Worm (Caenorhabditis elegans) whole organism, L3 larva: Measurements from ENCODE around the gene F13A7.14.

ENCODE experiments used
- R02D3.7 ChIP-seq: fragments of 150-350 bp; optimal IDR thresholded peaks from 2 replicates; lab custom pipeline; 2014; ENCODE audit warnings: missing biosample characterization, missing genetic modification characterization
- ZK546.5 ChIP-seq: sonication (generic microtip); optimal IDR thresholded peaks from 2 replicates; lab custom pipeline; 2017; ENCODE audit warnings: missing biosample characterization, missing genetic modification characterization
- aly-2 ChIP-seq: fragments of 150-350 bp; optimal IDR thresholded peaks from 2 replicates; lab custom pipeline; 2014; ENCODE audit warnings: missing biosample characterization, missing genetic modification characterization
- ama-1 ChIP-seq: fragments of 150-350 bp; optimal IDR thresholded peaks from 2 replicates; lab custom pipeline; 2018
- ceh-16 ChIP-seq: sonication (generic microtip); optimal IDR thresholded peaks from 2 replicates; lab custom pipeline; 2017; ENCODE audit warnings: missing biosample characterization, missing genetic modification characterization
- ceh-28 ChIP-seq: fragments of 150-350 bp; optimal IDR thresholded peaks from 2 replicates; lab custom pipeline; 2014; ENCODE audit warnings: missing biosample characterization, missing genetic modification reagents, missing genetic modification characterization
- ceh-82 ChIP-seq: fragments of 150-350 bp; optimal IDR thresholded peaks from 2 replicates; lab custom pipeline; 2014; ENCODE audit warnings: missing biosample characterization, missing genetic modification characterization
- ceh-9 ChIP-seq: sonication (generic microtip); optimal IDR thresholded peaks from 2 replicates; lab custom pipeline; 2018; ENCODE audit warnings: missing biosample characterization, missing genetic modification characterization
- egl-5 ChIP-seq: fragments of 150-350 bp; optimal IDR thresholded peaks from 2 replicates; lab custom pipeline; 2017; ENCODE audit warnings: missing biosample characterization, missing genetic modification reagents, missing genetic modification characterization, inconsistent platforms
- elt-1 ChIP-seq: fragments of 150-350 bp; optimal IDR thresholded peaks from 2 replicates; lab custom pipeline; 2014; ENCODE audit warnings: missing biosample characterization, missing genetic modification characterization
- elt-2 ChIP-seq: sonication (generic microtip); optimal IDR thresholded peaks from 2 replicates; lab custom pipeline; 2016; ENCODE audit warnings: missing genetic modification reagents, mild to moderate bottlenecking, missing genetic modification characterization, missing compliant biosample characterization
- elt-3 ChIP-seq, 3 experiments: fragments of 150-350 bp in 1 of 3; sonication (generic microtip) in 2 of 3; optimal IDR thresholded peaks; 2 replicates in 2 of 3; 4 replicates in 1 of 3; lab custom pipeline; 2014 to 2017; ENCODE audit warnings: missing biosample characterization in 3 of 3, missing genetic modification characterization in 3 of 3
- fkh-10 ChIP-seq: sonication (generic microtip); optimal IDR thresholded peaks from 2 replicates; lab custom pipeline; 2017; ENCODE audit warnings: missing biosample characterization, missing genetic modification reagents, missing genetic modification characterization
- fkh-2 ChIP-seq: fragments of 150-350 bp; optimal IDR thresholded peaks from 2 replicates; lab custom pipeline; 2014; ENCODE audit warnings: missing biosample characterization, missing genetic modification reagents, missing genetic modification characterization
- hmg-11 ChIP-seq: sonication (generic microtip); optimal IDR thresholded peaks from 2 replicates; lab custom pipeline; 2016; ENCODE audit warnings: missing genetic modification characterization, missing compliant biosample characterization
- jun-1 ChIP-seq: fragments of 150-350 bp; optimal IDR thresholded peaks from 2 replicates; lab custom pipeline; 2014; ENCODE audit warnings: missing biosample characterization, missing genetic modification reagents, missing genetic modification characterization
- mdl-1 ChIP-seq: fragments of 150-350 bp; optimal IDR thresholded peaks from 2 replicates; lab custom pipeline; 2014; ENCODE audit warnings: missing biosample characterization, missing genetic modification characterization
- nfya-1 ChIP-seq: sonication (generic microtip); optimal IDR thresholded peaks from 2 replicates; lab custom pipeline; 2017; ENCODE audit warnings: missing genetic modification characterization, mild to moderate bottlenecking, missing compliant biosample characterization, antibody characterized with exemption, moderate library complexity; ENCODE audit not compliant: insufficient read depth
- nhr-12 ChIP-seq: fragments of 150-350 bp; optimal IDR thresholded peaks from 2 replicates; lab custom pipeline; 2014; ENCODE audit warnings: missing biosample characterization, missing genetic modification characterization
- nhr-23 ChIP-seq: fragments of 150-350 bp; optimal IDR thresholded peaks from 2 replicates; lab custom pipeline; 2014; ENCODE audit warnings: missing biosample characterization, missing genetic modification reagents, missing genetic modification characterization
- nhr-25 ChIP-seq: sonication (generic microtip); optimal IDR thresholded peaks from 2 replicates; lab custom pipeline; 2017; ENCODE audit warnings: missing biosample characterization, missing genetic modification characterization
- nhr-28 ChIP-seq: fragments of 150-350 bp; optimal IDR thresholded peaks from 2 replicates; lab custom pipeline; 2014; ENCODE audit warnings: missing biosample characterization, missing genetic modification characterization
- nhr-43 ChIP-seq: sonication (generic microtip); optimal IDR thresholded peaks from 2 replicates; lab custom pipeline; 2016; ENCODE audit warnings: mild to moderate bottlenecking, missing genetic modification characterization, missing compliant biosample characterization; ENCODE audit not compliant: poor library complexity, severe bottlenecking
- nhr-67 ChIP-seq: fragments of 150-350 bp; optimal IDR thresholded peaks from 2 replicates; lab custom pipeline; 2014; ENCODE audit warnings: missing biosample characterization, missing genetic modification characterization
- nhr-76 ChIP-seq: fragments of 150-350 bp; sonication (generic microtip); optimal IDR thresholded peaks from 5 replicates; lab custom pipeline; 2014; ENCODE audit warnings: missing biosample characterization, missing genetic modification characterization
- nhr-77 ChIP-seq: fragments of 150-350 bp; optimal IDR thresholded peaks from 2 replicates; lab custom pipeline; 2014; ENCODE audit warnings: missing biosample characterization, missing genetic modification characterization
- pha-4 ChIP-seq: fragments of 150-350 bp; optimal IDR thresholded peaks from 2 replicates; lab custom pipeline; 2014; ENCODE audit warnings: missing biosample characterization, missing genetic modification reagents, missing genetic modification characterization
- pqm-1 ChIP-seq: fragments of 150-350 bp; optimal IDR thresholded peaks from 2 replicates; lab custom pipeline; 2017; ENCODE audit warnings: missing biosample characterization, missing genetic modification characterization, inconsistent platforms
- sea-2 ChIP-seq: fragments of 150-350 bp; sonication (generic microtip); optimal IDR thresholded peaks from 4 replicates; lab custom pipeline; 2014; ENCODE audit warnings: missing biosample characterization, missing genetic modification reagents, missing genetic modification characterization
- unc-39 ChIP-seq: sonication (generic microtip); optimal IDR thresholded peaks from 4 replicates; lab custom pipeline; 2017; ENCODE audit warnings: missing biosample characterization, missing genetic modification characterization
- unc-62 ChIP-seq: fragments of 150-350 bp; sonication (generic microtip); optimal IDR thresholded peaks from 4 replicates; lab custom pipeline; 2014; ENCODE audit warnings: missing biosample characterization, missing genetic modification reagents, missing genetic modification characterization
- zag-1 ChIP-seq: fragments of 150-350 bp; optimal IDR thresholded peaks from 2 replicates; lab custom pipeline; 2014; ENCODE audit warnings: missing biosample characterization, missing genetic modification characterization

F13A7.14 gene

ce11 chrV:16355941-16356340 lies 45.8 kb upstream of the F13A7.14 start (continued):
- peak; percentile 23 for TF ChIP-seq ceh-82 (tag; lab: Kevin White, UChicago)
- peak; percentile 64 for TF ChIP-seq nhr-25

ce11 chrV:16356798-16357197 lies 44.9 kb upstream of the F13A7.14 start:
- TF ChIP-seq pha-4 (tag; lab: Kevin White, UChicago) (no peak), nhr-77 (tag; lab: Kevin White, UChicago) (no peak), nhr-43 (tag; lab: Kevin White, UChicago) (no peak), ceh-16 (no peak), aly-2 (tag; lab: Kevin White, UChicago) (no peak)

DNA sequence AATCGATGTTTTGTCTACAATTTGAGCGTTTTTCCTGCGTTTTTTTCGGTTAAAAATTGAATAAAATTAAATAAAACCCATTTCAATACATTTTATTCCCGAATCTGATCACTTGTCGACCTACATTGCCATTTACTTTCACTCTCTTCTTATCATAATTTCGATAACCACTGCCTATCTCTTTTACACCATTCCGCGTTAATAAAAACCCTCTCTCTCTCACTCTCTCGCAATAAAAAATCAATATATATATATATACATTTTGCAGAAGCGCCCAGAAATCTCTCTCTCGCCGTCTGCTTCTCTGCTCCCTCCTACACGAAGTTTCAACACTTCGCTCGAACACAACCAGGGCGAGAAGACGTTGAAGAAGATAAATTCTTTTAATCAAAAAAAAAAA lies 44.4 kb upstream of the F13A7.14 start, which contains the start of gene pptr-1:
TSS of gene pptr-1 (plus strand) at position 269 of the 400 bp plus-strand sequence.
- TF ChIP-seq ama-1 (lab: Kevin White, UChicago) (no peak), ceh-28 (tag; lab: Kevin White, UChicago) (peak; percentile 72), hmg-11 (no peak), unc-62 (GFP tag; lab: Kevin White, UChicago) (no peak), elt-2 (tag; lab: Kevin White, UChicago) (peak; percentile 71), nhr-28 (tag; lab: Kevin White, UChicago) (no peak), nhr-76 (tag; lab: Kevin White, UChicago) (no peak), nfya-1 (tag; lab: Kevin White, UChicago) (peak; percentile 47), jun-1 (tag; lab: Kevin White, UChicago) (no peak), nhr-12 (no peak), zag-1 (tag; lab: Kevin White, UChicago) (no peak), nhr-43 (tag; lab: Kevin White, UChicago) (no peak), fkh-2 (tag; lab: Kevin White, UChicago) (no peak), egl-5 (tag; lab: Kevin White, UChicago) (no peak), ceh-16 (no peak), mdl-1 (no peak), pqm-1 (tag; lab: Kevin White, UChicago) (peak; percentile 50), elt-3 (tag; optimal IDR thresholded peaks at IDR 0.05; lab: Kevin White, UChicago) (peak in 1 of 3 experiments; percentile 39), sea-2 (no peak), fkh-10 (GFP tag; lab: Kevin White, UChicago) (no peak), unc-39 (no peak), ZK546.5 (tag; lab: Kevin White, UChicago) (no peak), nhr-77 (tag; lab: Kevin White, UChicago) (no peak), nhr-67 (tag; lab: Kevin White, UChicago) (no peak), elt-1 (no peak), pha-4 (tag; lab: Kevin White, UChicago) (peak; percentile 33), ceh-82 (tag; lab: Kevin White, UChicago) (no peak), nhr-23 (tag; lab: Kevin White, UChicago) (peak; percentile 58)

DNA sequence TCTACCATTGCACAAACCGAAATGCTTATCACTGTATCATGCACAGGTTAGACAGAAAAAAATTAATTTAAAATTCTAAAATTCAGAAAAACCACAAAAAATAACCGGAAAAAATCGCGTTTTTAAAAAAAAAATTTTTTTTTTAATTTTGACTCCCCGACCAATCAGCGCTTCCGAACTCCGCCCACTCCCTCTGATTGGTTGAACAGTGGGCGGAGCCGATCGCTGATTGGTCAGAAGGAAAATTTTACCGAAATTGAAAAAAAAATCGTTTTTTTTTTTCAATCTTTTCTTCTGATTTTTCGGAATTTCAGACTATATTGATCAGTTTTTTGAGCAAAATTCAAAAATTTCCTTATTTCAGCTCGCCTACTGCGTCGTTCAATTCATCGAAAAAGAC lies 40.3 kb upstream of the F13A7.14 start:
- TF ChIP-seq nfya-1 (tag; lab: Kevin White, UChicago) = peak; percentile 100
- TF ChIP-seq hmg-11 = no peak
- no peak for TF ChIP-seq pqm-1 (tag; lab: Kevin White, UChicago)
- TF ChIP-seq nhr-67 (tag; lab: Kevin White, UChicago) = no peak
- no peak for TF ChIP-seq mdl-1
- no peak for TF ChIP-seq elt-3 (tag; optimal IDR thresholded peaks at IDR 0.05; lab: Kevin White, UChicago)

DNA sequence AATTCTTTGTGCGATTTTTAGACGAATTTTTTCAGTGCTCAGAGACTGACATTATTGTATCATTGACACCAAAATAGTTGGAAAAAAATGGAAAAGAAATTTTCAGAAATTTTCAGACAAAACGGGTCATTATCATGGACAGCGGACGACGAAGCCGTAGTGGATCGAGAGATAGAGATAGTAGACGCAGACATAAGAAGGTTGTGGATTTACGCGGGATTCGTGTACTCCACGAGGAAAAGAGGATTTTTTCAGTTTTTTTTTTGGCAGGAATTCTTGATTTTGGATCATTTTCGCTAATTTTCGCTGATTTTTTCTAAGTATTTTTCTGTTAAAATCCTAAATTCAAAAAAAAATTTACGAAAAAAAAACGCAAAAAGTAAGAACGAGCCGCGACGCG lies 34.1 kb upstream of the F13A7.14 start, which contains the start of gene W08G11.3:
TSS of gene W08G11.3 (plus strand) at position 107 of the 400 bp plus-strand sequence.
- TF ChIP-seq ceh-9 (tag; lab: Kevin White, UChicago) = no peak
- peak; percentile 1 for TF ChIP-seq hmg-11
- peak; percentile 46 for TF ChIP-seq aly-2 (tag; lab: Kevin White, UChicago)
- peak; percentile 37 for TF ChIP-seq R02D3.7

ce11 chrV:16368143-16368542 lies 33.5 kb upstream of the F13A7.14 start:
- TF ChIP-seq pha-4 (tag; lab: Kevin White, UChicago) = no peak
